Worm (Caenorhabditis elegans) whole organism, late embryonic: ENCODE results near the gene Y45G5AM.5.

ENCODE experiments used
- ceh-18 ChIP-seq: sonication (generic microtip); optimal IDR thresholded peaks from 2 replicates; lab custom pipeline; 2016; ENCODE audit warnings: missing genetic modification characterization, missing compliant biosample characterization
- ceh-34 ChIP-seq: sonication (generic microtip); optimal IDR thresholded peaks from 2 replicates; lab custom pipeline; 2016; ENCODE audit warnings: mild to moderate bottlenecking, missing genetic modification characterization, missing compliant biosample characterization
- eyg-1 ChIP-seq: sonication (generic microtip); optimal IDR thresholded peaks from 2 replicates; lab custom pipeline; 2016; ENCODE audit warnings: missing genotype, missing genetic modification characterization, missing compliant biosample characterization
- fkh-10 ChIP-seq: fragments of 150-350 bp; optimal IDR thresholded peaks from 2 replicates; lab custom pipeline; 2014; ENCODE audit warnings: missing biosample characterization, missing genetic modification reagents, missing genetic modification characterization
- madf-2 ChIP-seq: sonication (generic microtip); optimal IDR thresholded peaks from 2 replicates; lab custom pipeline; 2017; ENCODE audit warnings: missing genetic modification characterization, missing compliant biosample characterization
- nhr-11 ChIP-seq: fragments of 150-350 bp; optimal IDR thresholded peaks from 2 replicates; lab custom pipeline; 2014; ENCODE audit warnings: missing biosample characterization, missing genetic modification characterization
- npax-4 ChIP-seq: sonication (generic microtip); optimal IDR thresholded peaks from 2 replicates; lab custom pipeline; 2016; ENCODE audit warnings: missing genetic modification characterization, missing compliant biosample characterization
- pros-1 ChIP-seq: fragments of 150-350 bp; optimal IDR thresholded peaks from 2 replicates; lab custom pipeline; 2014; ENCODE audit warnings: missing biosample characterization, missing genetic modification reagents, missing genetic modification characterization
- rnt-1 ChIP-seq: sonication (generic microtip); optimal IDR thresholded peaks from 2 replicates; lab custom pipeline; 2016; ENCODE audit warnings: missing genetic modification characterization, missing compliant biosample characterization
- ttx-3 ChIP-seq: sonication (generic microtip); optimal IDR thresholded peaks from 2 replicates; lab custom pipeline; 2016; ENCODE audit warnings: missing genetic modification reagents, missing genetic modification characterization, missing compliant biosample characterization

ce11 chrV:4168045-4168444, 7.9 kb downstream of the Y45G5AM.5 start:
- TF ChIP-seq ceh-18 (no peak), ttx-3 (tag; lab: Kevin White, UChicago) (no peak), ceh-34 (tag; lab: Kevin White, UChicago) (no peak), rnt-1 (tag; lab: Kevin White, UChicago) (no peak), madf-2 (tag; lab: Kevin White, UChicago) (no peak), fkh-10 (GFP tag; lab: Kevin White, UChicago) (no peak), npax-4 (no peak), pros-1 (tag; lab: Kevin White, UChicago) (no peak), eyg-1 (tag; lab: Kevin White, UChicago) (no peak), nhr-11 (tag; lab: Kevin White, UChicago) (no peak)
